Worm (Caenorhabditis elegans) whole organism, mixed stage, embryonic: ENCODE results near the gene nhr-4.

Experiments
- M03D4.4 ChIP-seq: sonication (generic microtip); optimal IDR thresholded peaks from 2 replicates; lab custom pipeline; 2017; ENCODE audit warnings: mild to moderate bottlenecking, missing genetic modification characterization, missing compliant biosample characterization
- bed-3 ChIP-seq: fragments of 200-800 bp; sonication (Bioruptor generic); optimal IDR thresholded peaks from 3 replicates; lab custom pipeline; 2018; ENCODE audit warnings: mild to moderate bottlenecking, missing genetic modification characterization, moderate library complexity, missing compliant biosample characterization
- blmp-1 ChIP-seq: fragments of 150-350 bp; optimal IDR thresholded peaks from 2 replicates; lab custom pipeline; 2014; ENCODE audit warnings: missing biosample characterization, missing genetic modification characterization
- ceh-39 ChIP-seq: fragments of 150-350 bp; optimal IDR thresholded peaks from 2 replicates; lab custom pipeline; 2014; ENCODE audit warnings: missing biosample characterization, missing genetic modification characterization
- ceh-43 ChIP-seq: fragments of 200-800 bp; sonication (Bioruptor generic); optimal IDR thresholded peaks from 2 replicates; lab custom pipeline; 2018; ENCODE audit warnings: mild to moderate bottlenecking, missing genetic modification characterization, moderate library complexity, missing compliant biosample characterization
- ceh-83 ChIP-seq: fragments of 200-800 bp; sonication (Bioruptor generic); optimal IDR thresholded peaks from 2 replicates; lab custom pipeline; 2018; ENCODE audit warnings: mild to moderate bottlenecking, missing genetic modification characterization, missing compliant biosample characterization
- ces-1 ChIP-seq: fragments of 150-350 bp; optimal IDR thresholded peaks from 2 replicates; lab custom pipeline; 2014; ENCODE audit warnings: missing biosample characterization, missing genetic modification reagents, missing genetic modification characterization
- cnd-1 ChIP-seq: fragments of 200-800 bp; sonication (Bioruptor generic); optimal IDR thresholded peaks from 2 replicates; lab custom pipeline; 2018; ENCODE audit warnings: mild to moderate bottlenecking, missing genetic modification characterization, missing compliant biosample characterization
- drap-1 ChIP-seq: fragments of 200-800 bp; sonication (Bioruptor generic); optimal IDR thresholded peaks from 3 replicates; lab custom pipeline; 2018; ENCODE audit warnings: mild to moderate bottlenecking, missing genetic modification characterization, missing compliant biosample characterization
- elt-1 ChIP-seq: sonication (generic microtip); optimal IDR thresholded peaks from 2 replicates; lab custom pipeline; 2017; ENCODE audit warnings: missing genetic modification characterization, mild to moderate bottlenecking, missing compliant biosample characterization, antibody characterized with exemption, moderate library complexity, borderline replicate concordance; ENCODE audit not compliant: insufficient read depth
- elt-3 ChIP-seq: fragments of 150-350 bp; optimal IDR thresholded peaks from 2 replicates; lab custom pipeline; 2014; ENCODE audit warnings: missing biosample characterization, missing genetic modification characterization
- flh-1 ChIP-seq: fragments of 200-800 bp; sonication (Bioruptor generic); optimal IDR thresholded peaks from 2 replicates; lab custom pipeline; 2018; ENCODE audit warnings: mild to moderate bottlenecking, missing genetic modification characterization, moderate library complexity, missing compliant biosample characterization
- ham-2 ChIP-seq: fragments of 200-800 bp; sonication (Bioruptor generic); optimal IDR thresholded peaks from 2 replicates; lab custom pipeline; 2018; ENCODE audit warnings: mild to moderate bottlenecking, missing genetic modification characterization, missing compliant biosample characterization
- hlh-1 ChIP-seq: fragments of 150-350 bp; optimal IDR thresholded peaks from 2 replicates; lab custom pipeline; 2014; ENCODE audit warnings: missing biosample characterization, missing genetic modification reagents, missing genetic modification characterization
- lin-13 ChIP-seq: fragments of 150-350 bp; optimal IDR thresholded peaks from 2 replicates; lab custom pipeline; 2014; ENCODE audit warnings: missing biosample characterization, missing genetic modification characterization
- lin-32 ChIP-seq: fragments of 200-800 bp; sonication (Bioruptor generic); optimal IDR thresholded peaks from 2 replicates; lab custom pipeline; 2018; ENCODE audit warnings: mild to moderate bottlenecking, missing genetic modification characterization, missing compliant biosample characterization
- lsy-2 ChIP-seq: fragments of 150-350 bp; optimal IDR thresholded peaks from 2 replicates; lab custom pipeline; 2014; ENCODE audit warnings: missing biosample characterization, missing genetic modification characterization
- mab-5 ChIP-seq: fragments of 150-350 bp; optimal IDR thresholded peaks from 2 replicates; lab custom pipeline; 2014; ENCODE audit warnings: missing biosample characterization, missing genetic modification characterization
- mep-1 ChIP-seq: fragments of 150-350 bp; optimal IDR thresholded peaks from 2 replicates; lab custom pipeline; 2017; ENCODE audit warnings: missing biosample characterization, missing genetic modification reagents, missing genetic modification characterization, inconsistent platforms
- mls-2 ChIP-seq: sonication (generic microtip); optimal IDR thresholded peaks from 2 replicates; lab custom pipeline; 2016; ENCODE audit warnings: mild to moderate bottlenecking, missing genetic modification characterization, moderate library complexity, missing compliant biosample characterization
- nhr-12 ChIP-seq: fragments of 150-350 bp; optimal IDR thresholded peaks from 2 replicates; lab custom pipeline; 2014; ENCODE audit warnings: missing biosample characterization, missing genetic modification characterization
- nhr-237 ChIP-seq: fragments of 150-350 bp; optimal IDR thresholded peaks from 2 replicates; lab custom pipeline; 2014; ENCODE audit warnings: missing biosample characterization, missing genetic modification characterization
- nhr-28 ChIP-seq: fragments of 150-350 bp; optimal IDR thresholded peaks from 2 replicates; lab custom pipeline; 2014; ENCODE audit warnings: missing biosample characterization, missing genetic modification characterization
- nhr-76 ChIP-seq: sonication (generic microtip); optimal IDR thresholded peaks from 2 replicates; lab custom pipeline; 2017; ENCODE audit warnings: missing biosample characterization, missing genetic modification characterization
- pha-4 ChIP-seq: fragments of 150-350 bp; optimal IDR thresholded peaks from 2 replicates; lab custom pipeline; 2018; ENCODE audit warnings: missing biosample characterization, missing genetic modification reagents, missing genetic modification characterization
- sem-2 ChIP-seq: fragments of 200-800 bp; sonication (Bioruptor generic); optimal IDR thresholded peaks from 2 replicates; lab custom pipeline; 2018; ENCODE audit warnings: mild to moderate bottlenecking, missing genetic modification characterization, missing compliant biosample characterization
- snpc-4 ChIP-seq: fragments of 150-350 bp; optimal IDR thresholded peaks from 2 replicates; lab custom pipeline; 2014; ENCODE audit warnings: missing biosample characterization, missing genetic modification characterization
- sptf-1 ChIP-seq: sonication (generic microtip); optimal IDR thresholded peaks from 2 replicates; lab custom pipeline; 2017; ENCODE audit warnings: mild to moderate bottlenecking, missing genetic modification characterization, moderate library complexity, missing compliant biosample characterization
- tbx-8 ChIP-seq: fragments of 200-800 bp; sonication (Bioruptor generic); optimal IDR thresholded peaks from 2 replicates; lab custom pipeline; 2018; ENCODE audit warnings: mild to moderate bottlenecking, missing genetic modification characterization, moderate library complexity, missing compliant biosample characterization
- unc-120 ChIP-seq: sonication (generic microtip); optimal IDR thresholded peaks from 2 replicates; lab custom pipeline; 2017; ENCODE audit warnings: missing genetic modification characterization, missing compliant biosample characterization; ENCODE audit not compliant: poor library complexity, severe bottlenecking
- unc-39 ChIP-seq: fragments of 150-350 bp; optimal IDR thresholded peaks from 2 replicates; lab custom pipeline; 2014; ENCODE audit warnings: missing biosample characterization, missing genetic modification characterization
- unc-62 ChIP-seq: fragments of 150-350 bp; optimal IDR thresholded peaks from 2 replicates; lab custom pipeline; 2014; ENCODE audit warnings: missing biosample characterization, missing genetic modification reagents, missing genetic modification characterization
- ztf-11 ChIP-seq: fragments of 150-350 bp; optimal IDR thresholded peaks from 2 replicates; lab custom pipeline; 2014; ENCODE audit warnings: missing biosample characterization, missing genetic modification characterization

Gene nhr-4

ce11 chrIV:9843760-9844159 lies 35.4 kb upstream of the nhr-4 start, which contains the start of gene nspd-2:
Gene nspd-2, plus strand, starts transcription at chrIV:9844060.
- TF ChIP-seq nhr-76 (no peak), snpc-4 (tag; lab: Kevin White, UChicago) (no peak), hlh-1 (tag; lab: Kevin White, UChicago) (no peak), ceh-39 (tag; lab: Kevin White, UChicago) (no peak), ces-1 (GFP tag; lab: Kevin White, UChicago) (no peak), cnd-1 (tag; lab: Kevin White, UChicago) (no peak), ceh-43 (GFP tag; lab: Kevin White, UChicago) (no peak), sem-2 (GFP tag; lab: Kevin White, UChicago) (no peak), mls-2 (tag; lab: Kevin White, UChicago) (no peak), unc-62 (no peak), ham-2 (GFP tag; lab: Kevin White, UChicago) (no peak), flh-1 (GFP tag; lab: Kevin White, UChicago) (no peak)

- TF ChIP-seq blmp-1 (tag; lab: Kevin White, UChicago) (no peak), M03D4.4 (tag; lab: Kevin White, UChicago) (no peak), lin-32 (GFP tag; lab: Kevin White, UChicago) (no peak), ztf-11 (tag; lab: Kevin White, UChicago) (no peak), nhr-28 (tag; lab: Kevin White, UChicago) (no peak), unc-62 (no peak), ceh-43 (GFP tag; lab: Kevin White, UChicago) (no peak), lin-13 (tag; lab: Kevin White, UChicago) (no peak), nhr-12 (tag; lab: Kevin White, UChicago) (no peak), cnd-1 (tag; lab: Kevin White, UChicago) (no peak), tbx-8 (no peak), drap-1 (GFP tag; lab: Kevin White, UChicago) (no peak), ham-2 (GFP tag; lab: Kevin White, UChicago) (no peak), mab-5 (tag; lab: Kevin White, UChicago) (no peak), mep-1 (tag; lab: Kevin White, UChicago) (no peak)
Observed at ce11 chrIV:9846574-9846973, 32.6 kb upstream of the nhr-4 start, which contains the start of gene K07F5.6. Gene K07F5.6, minus strand, starts transcription at chrIV:9846674.

- TF ChIP-seq unc-120 (tag; lab: Kevin White, UChicago), result no peak
- no peak for TF ChIP-seq lsy-2 (tag; lab: Kevin White, UChicago)
- no peak for TF ChIP-seq ztf-11 (tag; lab: Kevin White, UChicago)
- no peak for TF ChIP-seq bed-3
- no peak for TF ChIP-seq elt-3 (tag; lab: Kevin White, UChicago)
- no peak for TF ChIP-seq sptf-1
- no peak for TF ChIP-seq blmp-1 (tag; lab: Kevin White, UChicago)
- no peak for TF ChIP-seq nhr-76
- TF ChIP-seq elt-1 (tag; lab: Kevin White, UChicago), result no peak
- no peak for TF ChIP-seq snpc-4 (tag; lab: Kevin White, UChicago)
- no peak for TF ChIP-seq unc-62
- no peak for TF ChIP-seq flh-1 (GFP tag; lab: Kevin White, UChicago)
- no peak for TF ChIP-seq lin-32 (GFP tag; lab: Kevin White, UChicago)
- no peak for TF ChIP-seq pha-4 (tag; lab: Kevin White, UChicago)
- TF ChIP-seq mab-5 (tag; lab: Kevin White, UChicago), result no peak
Observed at ce11 chrIV:9848075-9848474, 31.1 kb upstream of the nhr-4 start, which contains the start of gene K07F5.7. Gene K07F5.7, minus strand, starts transcription at chrIV:9848175.

ce11 chrIV:9849624-9850023 lies 29.5 kb upstream of the nhr-4 start, which contains the start of gene K07F5.8:
Gene K07F5.8, minus strand, starts transcription at chrIV:9849724.
- TF ChIP-seq nhr-237 (tag; lab: Kevin White, UChicago) (no peak), tbx-8 (no peak), pha-4 (tag; lab: Kevin White, UChicago) (no peak), ztf-11 (tag; lab: Kevin White, UChicago) (no peak), blmp-1 (tag; lab: Kevin White, UChicago) (no peak), elt-3 (tag; lab: Kevin White, UChicago) (no peak), unc-39 (no peak), elt-1 (tag; lab: Kevin White, UChicago) (no peak), ceh-83 (GFP tag; lab: Kevin White, UChicago) (no peak), nhr-12 (tag; lab: Kevin White, UChicago) (no peak), M03D4.4 (tag; lab: Kevin White, UChicago) (no peak), lin-13 (tag; lab: Kevin White, UChicago) (no peak), ceh-43 (GFP tag; lab: Kevin White, UChicago) (no peak), ceh-39 (tag; lab: Kevin White, UChicago) (no peak), ham-2 (GFP tag; lab: Kevin White, UChicago) (no peak), nhr-28 (tag; lab: Kevin White, UChicago) (no peak), sptf-1 (no peak)
